Fruit fly (Drosophila melanogaster): ENCODE results near the gene CG14275.

The CG14275 gene

DNA sequence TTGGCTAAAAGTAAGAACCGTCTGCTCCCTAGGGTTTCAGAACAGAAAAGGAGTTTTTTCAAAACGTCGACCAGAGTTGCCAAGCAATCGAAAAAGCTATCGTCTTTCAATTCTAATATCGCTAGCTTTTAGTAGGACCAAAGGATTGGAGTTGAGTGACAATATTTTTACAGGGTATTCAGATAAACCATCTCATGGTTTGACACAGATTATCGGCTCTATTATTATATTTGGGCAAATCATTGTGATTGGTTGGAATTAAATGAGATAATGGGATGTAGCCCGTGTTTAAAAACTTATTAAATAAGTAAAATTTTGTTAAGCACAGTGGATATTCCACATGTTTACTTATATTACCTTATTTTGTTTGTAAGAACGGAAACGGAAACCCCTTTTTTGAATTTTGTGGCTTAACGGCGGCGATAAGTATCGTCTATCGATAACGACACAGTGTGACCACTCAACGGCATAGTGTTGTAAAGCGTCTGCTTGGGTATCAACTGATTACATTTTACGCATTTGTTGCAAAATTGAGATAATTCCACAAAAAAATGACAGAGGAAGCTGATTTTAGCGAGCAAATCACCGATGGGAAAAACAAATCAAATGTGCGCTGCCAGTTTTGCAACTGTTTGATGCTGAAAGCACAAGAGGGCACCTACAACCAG lies 7.3 kb upstream of the CG14275 start, which contains the start of the genes mtsh and strat (continued):
- TF ChIP-seq CG6254 (GFP tag; optimal IDR thresholded peaks at IDR 0.05) = peak; percentile 30
- TF ChIP-seq CG12769 (tag; optimal IDR thresholded peaks at IDR 0.05) = no peak
- TF ChIP-seq CG2202 (tag; optimal IDR thresholded peaks at IDR 0.05) = no peak
- peak; percentile 35; the same call in 1 of the 2 replicates for TF ChIP-seq inv (GFP tag; IDR thresholded peaks at IDR 0.05; ENCODE audit: partially characterized antibody)
- peak; percentile 70 for TF ChIP-seq Asciz (GFP tag; optimal IDR thresholded peaks at IDR 0.05)
- TF ChIP-seq crp (GFP tag; optimal IDR thresholded peaks at IDR 0.05) = peak in 1 of 2 experiments; percentile 47
- TF ChIP-seq CG9215 (GFP tag; IDR thresholded peaks at IDR 0.05) = no peak
- peak; percentile 30 for TF ChIP-seq CG9817 (tag; optimal IDR thresholded peaks at IDR 0.05)
- peak in 1 of 2 experiments; percentile 8 for TF ChIP-seq Pdp1 (GFP tag; optimal IDR thresholded peaks at IDR 0.05)
- peak; percentile 41; the same call in 1 of the 2 replicates for TF ChIP-seq HLH3B (GFP tag; IDR thresholded peaks at IDR 0.05)
- peak; percentile 6 for TF ChIP-seq Mes4 (GFP tag; optimal IDR thresholded peaks at IDR 0.05)
- peak; percentile 75 for TF ChIP-seq bbx (GFP tag; IDR thresholded peaks at IDR 0.05; ENCODE audit: partially characterized antibody)
- no peak for TF ChIP-seq CG43689 (GFP tag; IDR thresholded peaks at IDR 0.05)
- peak; percentile 96 for TF ChIP-seq stwl (tag; optimal IDR thresholded peaks at IDR 0.05)
- peak; percentile 73 for TF ChIP-seq Bgb (GFP tag; IDR thresholded peaks at IDR 0.05; ENCODE audit: partially characterized antibody)
- TF ChIP-seq CG17328 (GFP tag; IDR thresholded peaks at IDR 0.05) = peak; percentile 70
- TF ChIP-seq CG6654 (GFP tag; optimal IDR thresholded peaks at IDR 0.05) = no peak
- TF ChIP-seq Doc3 (GFP tag; IDR thresholded peaks at IDR 0.05; ENCODE audit: partially characterized antibody) = no peak; the same call in 2 of the 3 replicates
- TF ChIP-seq vnd (GFP tag; IDR thresholded peaks at IDR 0.05; ENCODE audit: partially characterized antibody) = peak; percentile 50; the same call in 2 of the 3 replicates
- TF ChIP-seq CG14050 (GFP tag; IDR thresholded peaks at IDR 0.05) = no peak; the same call in 2 of the 3 replicates
- no peak for TF ChIP-seq wor (GFP tag; IDR thresholded peaks at IDR 0.05)
- TF ChIP-seq exex (tag; optimal IDR thresholded peaks at IDR 0.05) = peak; percentile 44
- TF ChIP-seq Kr (GFP tag; optimal IDR thresholded peaks at IDR 0.05) = no peak
- TF ChIP-seq CG11093 (GFP tag; IDR thresholded peaks at IDR 0.05) = no peak
- TF ChIP-seq CG9727 (GFP tag; optimal IDR thresholded peaks at IDR 0.05) = peak; percentile 82
- TF ChIP-seq ase (GFP tag; IDR thresholded peaks at IDR 0.05) = peak; percentile 56; the same call in 2 of the 3 replicates
- TF ChIP-seq croc (GFP tag; conservative IDR thresholded peaks at IDR 0.05) = no peak; the same call in 2 of the 3 replicates
- TF ChIP-seq CG2678 (tag; optimal IDR thresholded peaks at IDR 0.05) = no peak
- peak; percentile 84 for TF ChIP-seq CG34376 (GFP tag; optimal IDR thresholded peaks at IDR 0.05)
- TF ChIP-seq az2 (GFP tag; optimal IDR thresholded peaks at IDR 0.05) = peak; percentile 19
- TF ChIP-seq CG17802 (tag; optimal IDR thresholded peaks at IDR 0.05) = peak; percentile 48
- peak; percentile 42 for TF ChIP-seq CG12155 (GFP tag; optimal IDR thresholded peaks at IDR 0.05)
- no peak for TF ChIP-seq HmgD (GFP tag; optimal IDR thresholded peaks at IDR 0.05)
- no peak for TF ChIP-seq ttk (GFP tag; IDR thresholded peaks at IDR 0.05)
- no peak for TF ChIP-seq Dbx (GFP tag; IDR thresholded peaks at IDR 0.05)
- TF ChIP-seq GATAe (GFP tag; conservative IDR thresholded peaks at IDR 0.05) = peak; percentile 63; the same call in 1 of the 2 replicates
- TF ChIP-seq Abd-B (GFP tag; optimal IDR thresholded peaks at IDR 0.05) = no peak
- TF ChIP-seq zfh2 (GFP tag; optimal IDR thresholded peaks at IDR 0.05) = peak; percentile 33
- TF ChIP-seq C15 (GFP tag; IDR thresholded peaks at IDR 0.05) = no peak
- no peak for TF ChIP-seq CG6854 (GFP tag; optimal IDR thresholded peaks at IDR 0.05)
- no peak for TF ChIP-seq CG31388 (GFP tag; optimal IDR thresholded peaks at IDR 0.05)
- no peak for TF ChIP-seq CG8478 (optimal IDR thresholded peaks at IDR 0.05)
- peak; percentile 29 for TF ChIP-seq disco-r (GFP tag; optimal IDR thresholded peaks at IDR 0.05)
- peak; percentile 52 for TF ChIP-seq YL-1 (GFP tag; optimal IDR thresholded peaks at IDR 0.05)
- TF ChIP-seq Nf-YA (GFP tag; IDR thresholded peaks at IDR 0.05) = no peak
- TF ChIP-seq CG17568 (GFP tag; optimal IDR thresholded peaks at IDR 0.05) = no peak
- TF ChIP-seq cato (GFP tag; optimal IDR thresholded peaks at IDR 0.05; ENCODE audit: borderline replicate concordance) = peak; percentile 13
- TF ChIP-seq CG10654 (GFP tag; optimal IDR thresholded peaks at IDR 0.05) = peak; percentile 40
- TF ChIP-seq CG14710 (tag; optimal IDR thresholded peaks at IDR 0.05) = peak; percentile 90

Measured in whole organism, embryonic.